Worm (Caenorhabditis elegans): ENCODE measurements around the gene lgc-49.

DNA sequence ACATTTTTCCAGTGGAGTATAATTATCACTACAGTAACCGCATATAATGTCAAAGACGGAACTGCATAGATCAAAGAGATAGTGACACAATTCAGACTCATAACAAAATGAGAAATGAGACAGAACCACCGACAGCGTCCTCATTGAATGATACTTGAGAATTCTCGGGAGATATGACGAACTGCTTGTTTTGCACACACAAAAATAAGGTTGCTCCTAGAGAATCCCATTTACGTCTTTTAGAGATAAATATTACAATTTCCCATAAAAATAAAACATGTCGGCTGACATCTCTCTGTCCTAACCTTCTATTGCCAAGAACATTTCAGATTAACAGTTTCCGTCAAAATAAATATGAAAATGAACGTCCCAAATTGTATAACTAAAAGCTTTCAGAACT is 35.5 kb upstream of the lgc-49 start, which contains the start of gene srg-38:
- TF ChIP-seq nhr-28 (tag; optimal IDR thresholded peaks at IDR 0.05) (no peak), zag-1 (tag; optimal IDR thresholded peaks at IDR 0.05) (no peak), lin-39 (tag; optimal IDR thresholded peaks at IDR 0.05) (no peak), nhr-20 (tag; optimal IDR thresholded peaks at IDR 0.05) (no peak), unc-130 (tag; optimal IDR thresholded peaks at IDR 0.05) (no peak), ama-1 (optimal IDR thresholded peaks at IDR 0.05) (no peak), skn-1 (tag; optimal IDR thresholded peaks at IDR 0.05) (no peak), mep-1 (tag; optimal IDR thresholded peaks at IDR 0.05) (no peak), hlh-4 (tag; optimal IDR thresholded peaks at IDR 0.05) (no peak)

Data from whole organism, L1 larva.